Fruit fly (Drosophila melanogaster): ENCODE data around the gene Nf-YB.

The Nf-YB gene

dm6 chr2L:19758511-19759128, 22.8 kb downstream of the Nf-YB start, which contains the start of the genes CG10628 and Dus3 (continued):
- peak; percentile 30 for TF ChIP-seq CG10431 (GFP tag; optimal IDR thresholded peaks at IDR 0.05)
- TF ChIP-seq Ravus (GFP tag; IDR thresholded peaks at IDR 0.05) = peak; percentile 59
- peak; percentile 28; the same call in 1 of the 2 replicates for TF ChIP-seq Doc2 (GFP tag; IDR thresholded peaks at IDR 0.05)
- peak; percentile 89 for TF ChIP-seq B-H2 (GFP tag; optimal IDR thresholded peaks at IDR 0.05)
- TF ChIP-seq sens-2 (GFP tag; IDR thresholded peaks at IDR 0.05) = peak; percentile 70
- TF ChIP-seq dm (GFP tag; optimal IDR thresholded peaks at IDR 0.05) = peak; percentile 97
- peak; percentile 66 for TF ChIP-seq Dref (GFP tag; IDR thresholded peaks at IDR 0.05)
- peak; percentile 84 for TF ChIP-seq CG33213 (GFP tag; optimal IDR thresholded peaks at IDR 0.05)
- TF ChIP-seq z (GFP tag; IDR thresholded peaks at IDR 0.05) = peak; percentile 46; the same call in 1 of the 3 replicates
- peak; percentile 71 for TF ChIP-seq CG8765 (GFP tag; IDR thresholded peaks at IDR 0.05)
- TF ChIP-seq Abd-B (GFP tag; optimal IDR thresholded peaks at IDR 0.05) = peak; percentile 89
- peak; percentile 53; the same call in 1 of the 3 replicates for TF ChIP-seq vnd (GFP tag; IDR thresholded peaks at IDR 0.05; ENCODE audit: partially characterized antibody)
- TF ChIP-seq CG3407 (GFP tag; optimal IDR thresholded peaks at IDR 0.05) = peak; percentile 61
- TF ChIP-seq CG33557 (GFP tag; optimal IDR thresholded peaks at IDR 0.05) = peak; percentile 73
- peak; percentile 82 for TF ChIP-seq Awh (GFP tag; IDR thresholded peaks at IDR 0.05)
- TF ChIP-seq Sry-δ (GFP tag; optimal IDR thresholded peaks at IDR 0.05) = peak; percentile 82
- peak; percentile 91 for TF ChIP-seq so (GFP tag; IDR thresholded peaks at IDR 0.05)
- peak; percentile 85 for TF ChIP-seq peb (GFP tag; IDR thresholded peaks at IDR 0.05)
- peak; percentile 95 for TF ChIP-seq Rfx (GFP tag; IDR thresholded peaks at IDR 0.05)
- peak; percentile 96 for TF ChIP-seq Pdp1 (GFP tag; optimal IDR thresholded peaks at IDR 0.05)
- no peak for TF ChIP-seq hth (optimal IDR thresholded peaks at IDR 0.05)
- peak; percentile 47 for TF ChIP-seq stwl (tag; optimal IDR thresholded peaks at IDR 0.05)
- TF ChIP-seq Antp (GFP tag; optimal IDR thresholded peaks at IDR 0.05) = peak; percentile 94
- peak; percentile 81 for TF ChIP-seq Poxn (GFP tag; IDR thresholded peaks at IDR 0.05)
- TF ChIP-seq phol (tag; optimal IDR thresholded peaks at IDR 0.05) = peak; percentile 94
- TF ChIP-seq slou (GFP tag; optimal IDR thresholded peaks at IDR 0.05) = peak; percentile 49
- TF ChIP-seq CG12071 (GFP tag; optimal IDR thresholded peaks at IDR 0.05) = peak; percentile 82
- TF ChIP-seq CG18619 (GFP tag; optimal IDR thresholded peaks at IDR 0.05) = peak; percentile 83
- TF ChIP-seq kay (GFP tag; optimal IDR thresholded peaks at IDR 0.05) = peak; percentile 86
- peak; percentile 91 for TF ChIP-seq CG32772 (GFP tag; IDR thresholded peaks at IDR 0.05)
- TF ChIP-seq ind (GFP tag; optimal IDR thresholded peaks at IDR 0.05) = peak; percentile 96
- peak; percentile 89 for TF ChIP-seq maf-S (GFP tag; optimal IDR thresholded peaks at IDR 0.05)
- peak; percentile 75 for TF ChIP-seq CG17612 (GFP tag; IDR thresholded peaks at IDR 0.05)
- peak; percentile 59 for TF ChIP-seq CG8359 (GFP tag; optimal IDR thresholded peaks at IDR 0.05; ENCODE audit: borderline replicate concordance)
- TF ChIP-seq CG2875 (GFP tag; optimal IDR thresholded peaks at IDR 0.05) = peak; percentile 60
- peak in 1 of 2 experiments; percentile 11 for TF ChIP-seq Hr78 (GFP tag; optimal IDR thresholded peaks at IDR 0.05)
- peak; percentile 87 for TF ChIP-seq CG7556 (GFP tag; optimal IDR thresholded peaks at IDR 0.05)
- TF ChIP-seq CG9609 (GFP tag; optimal IDR thresholded peaks at IDR 0.05) = peak; percentile 94
- TF ChIP-seq B-H1 (GFP tag; IDR thresholded peaks at IDR 0.05) = peak; percentile 88
- TF ChIP-seq nerfin-1 (tag; optimal IDR thresholded peaks at IDR 0.05) = peak; percentile 96
- peak; percentile 15 for TF ChIP-seq pros (GFP tag; optimal IDR thresholded peaks at IDR 0.05)
- TF ChIP-seq zen2 (GFP tag; IDR thresholded peaks at IDR 0.05; ENCODE audit: partially characterized antibody) = no peak; the same call in 2 of the 3 replicates
- TF ChIP-seq nerfin-2 (GFP tag; IDR thresholded peaks at IDR 0.05; ENCODE audit: partially characterized antibody) = no peak
- peak; percentile 15 for TF ChIP-seq CTCF (GFP tag; optimal IDR thresholded peaks at IDR 0.05)
- TF ChIP-seq ems (GFP tag; optimal IDR thresholded peaks at IDR 0.05) = peak; percentile 93
- peak; percentile 89 to 93 for TF ChIP-seq Hr51 (GFP tag; optimal IDR thresholded peaks at IDR 0.05)
- TF ChIP-seq schlank (tag; optimal IDR thresholded peaks at IDR 0.05) = peak; percentile 75
- TF ChIP-seq CG10321 (GFP tag; IDR thresholded peaks at IDR 0.05) = peak; percentile 67; the same call in 1 of the 2 replicates
- peak; percentile 72 for TF ChIP-seq ATbp (GFP tag; optimal IDR thresholded peaks at IDR 0.05)
- TF ChIP-seq CG17568 (GFP tag; optimal IDR thresholded peaks at IDR 0.05) = no peak
